Worm (Caenorhabditis elegans): ENCODE results near the gene ZC190.10.

The ZC190.10 gene

ce11 chrV:8653080-8653821, 42.9 kb downstream of the ZC190.10 start:
- TF ChIP-seq egl-5 (tag; optimal IDR thresholded peaks at IDR 0.05), result no peak
- no peak for TF ChIP-seq snpc-4 (tag; optimal IDR thresholded peaks at IDR 0.05)
- no peak for TF ChIP-seq ceh-16 (tag; optimal IDR thresholded peaks at IDR 0.05)
- no peak for TF ChIP-seq mml-1 (tag; optimal IDR thresholded peaks at IDR 0.05)
- no peak for TF ChIP-seq mdl-1 (tag; optimal IDR thresholded peaks at IDR 0.05)
- TF ChIP-seq elt-2 (tag; optimal IDR thresholded peaks at IDR 0.05), result peak; percentile 82
- TF ChIP-seq ama-1 (optimal IDR thresholded peaks at IDR 0.05), result no peak
- peak; percentile 75 for TF ChIP-seq nhr-23 (tag; optimal IDR thresholded peaks at IDR 0.05)
- no peak for TF ChIP-seq tbx-2 (tag; optimal IDR thresholded peaks at IDR 0.05)
- TF ChIP-seq unc-62 (GFP tag; optimal IDR thresholded peaks at IDR 0.05), result peak; percentile 81
- peak; percentile 22 for TF ChIP-seq nfya-1 (tag; optimal IDR thresholded peaks at IDR 0.05; ENCODE audit: insufficient read depth)
- no peak for TF ChIP-seq lin-39 (tag; optimal IDR thresholded peaks at IDR 0.05)
- no peak for TF ChIP-seq ztf-4 (tag; optimal IDR thresholded peaks at IDR 0.05)
- no peak for TF ChIP-seq R02D3.7 (tag; optimal IDR thresholded peaks at IDR 0.05)
- no peak for TF ChIP-seq skn-1 (tag; optimal IDR thresholded peaks at IDR 0.05)
- no peak for TF ChIP-seq nhr-12 (tag; optimal IDR thresholded peaks at IDR 0.05)
- TF ChIP-seq nhr-11 (tag; optimal IDR thresholded peaks at IDR 0.05), result no peak
- no peak for TF ChIP-seq fkh-10 (GFP tag; optimal IDR thresholded peaks at IDR 0.05)
- TF ChIP-seq unc-39 (tag; optimal IDR thresholded peaks at IDR 0.05), result no peak
- no peak for TF ChIP-seq egl-27 (tag; optimal IDR thresholded peaks at IDR 0.05)
- TF ChIP-seq lin-15B (tag; optimal IDR thresholded peaks at IDR 0.05), result no peak
- TF ChIP-seq nhr-77 (tag; optimal IDR thresholded peaks at IDR 0.05), result no peak
- no peak for TF ChIP-seq hmg-11 (tag; optimal IDR thresholded peaks at IDR 0.05)
- no peak for TF ChIP-seq daf-12 (tag; optimal IDR thresholded peaks at IDR 0.05)
- TF ChIP-seq sea-2 (GFP tag; optimal IDR thresholded peaks at IDR 0.05), result no peak
- no peak for TF ChIP-seq ceh-9 (tag; optimal IDR thresholded peaks at IDR 0.05)
- peak; percentile 71 for TF ChIP-seq pqm-1 (tag; optimal IDR thresholded peaks at IDR 0.05)
- no peak for TF ChIP-seq eor-1 (tag; optimal IDR thresholded peaks at IDR 0.05)
- no peak for TF ChIP-seq fos-1 (tag; optimal IDR thresholded peaks at IDR 0.05)
- TF ChIP-seq nhr-43 (tag; optimal IDR thresholded peaks at IDR 0.05; ENCODE audit: poor library complexity, severe bottlenecking), result no peak
- TF ChIP-seq nhr-67 (tag; optimal IDR thresholded peaks at IDR 0.05), result no peak
- TF ChIP-seq aly-2 (tag; optimal IDR thresholded peaks at IDR 0.05), result no peak
- TF ChIP-seq ZK546.5 (tag; optimal IDR thresholded peaks at IDR 0.05), result no peak
- peak in 2 of 3 experiments; percentile 34 to 80 for TF ChIP-seq elt-3 (tag; optimal IDR thresholded peaks at IDR 0.05)
- TF ChIP-seq nhr-76 (tag; optimal IDR thresholded peaks at IDR 0.05), result peak; percentile 19
- TF ChIP-seq ztf-11 (tag; optimal IDR thresholded peaks at IDR 0.05), result no peak
- TF ChIP-seq nhr-25 (tag; optimal IDR thresholded peaks at IDR 0.05), result peak; percentile 55
- TF ChIP-seq lsy-12 (tag; optimal IDR thresholded peaks at IDR 0.05), result no peak

- TF ChIP-seq nhr-25 (tag; optimal IDR thresholded peaks at IDR 0.05) (peak; percentile 84), nhr-237 (tag; optimal IDR thresholded peaks at IDR 0.05) (no peak), unc-39 (tag; optimal IDR thresholded peaks at IDR 0.05) (no peak), nhr-23 (tag; optimal IDR thresholded peaks at IDR 0.05) (peak; percentile 4), lin-39 (tag; optimal IDR thresholded peaks at IDR 0.05) (peak; percentile 77), unc-62 (GFP tag; optimal IDR thresholded peaks at IDR 0.05) (peak; percentile 65), elt-1 (tag; optimal IDR thresholded peaks at IDR 0.05) (peak; percentile 67)
Measured at ce11 chrV:8652177-8652576, 43.9 kb downstream of the ZC190.10 start.

ce11 chrV:8651007-8651711, 45.0 kb downstream of the ZC190.10 start:
- TF ChIP-seq lsy-12 (tag; optimal IDR thresholded peaks at IDR 0.05) (peak; percentile 33), aly-2 (tag; optimal IDR thresholded peaks at IDR 0.05) (no peak), tbx-2 (tag; optimal IDR thresholded peaks at IDR 0.05) (no peak), skn-1 (tag; optimal IDR thresholded peaks at IDR 0.05) (peak; percentile 86), unc-39 (tag; optimal IDR thresholded peaks at IDR 0.05) (no peak), nhr-25 (tag; optimal IDR thresholded peaks at IDR 0.05) (no peak), pha-4 (tag; optimal IDR thresholded peaks at IDR 0.05) (peak; percentile 75), nfya-1 (tag; optimal IDR thresholded peaks at IDR 0.05; ENCODE audit: insufficient read depth) (no peak), R02D3.7 (tag; optimal IDR thresholded peaks at IDR 0.05) (no peak), pqm-1 (tag; optimal IDR thresholded peaks at IDR 0.05) (peak; percentile 100), ama-1 (optimal IDR thresholded peaks at IDR 0.05) (no peak), sea-2 (GFP tag; optimal IDR thresholded peaks at IDR 0.05) (no peak), lin-15B (tag; optimal IDR thresholded peaks at IDR 0.05) (no peak), jun-1 (tag; optimal IDR thresholded peaks at IDR 0.05) (peak; percentile 87), elt-2 (tag; optimal IDR thresholded peaks at IDR 0.05) (peak; percentile 100)
